Fruit fly (Drosophila melanogaster): ENCODE data around the gene Atg16.

Gene Atg16

DNA sequence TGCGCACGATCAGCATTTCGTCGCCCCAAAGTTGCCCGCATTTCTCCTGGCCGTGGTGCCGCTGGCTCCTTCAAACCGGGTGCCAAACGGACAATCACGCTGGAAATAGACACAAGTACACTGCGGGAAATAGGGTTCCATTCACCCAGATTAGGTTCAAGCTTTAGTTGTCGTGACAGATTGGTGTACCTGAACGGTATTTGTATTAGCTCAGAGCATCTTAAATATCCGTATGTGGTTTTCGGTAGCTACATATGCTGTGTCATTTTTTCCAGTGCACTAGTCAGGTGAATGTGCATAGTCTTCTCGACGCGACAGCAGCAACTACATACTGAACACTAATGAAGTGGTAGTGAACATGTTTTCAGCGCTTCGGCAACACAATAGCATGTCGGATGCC is 12.2 kb upstream of the Atg16 start (continued):
- TF ChIP-seq Eip93F (GFP tag; optimal IDR thresholded peaks at IDR 0.05): no peak
- peak; percentile 9 for TF ChIP-seq CG16779 (tag; optimal IDR thresholded peaks at IDR 0.05)
- TF ChIP-seq vri (GFP tag; optimal IDR thresholded peaks at IDR 0.05): no peak
- no peak for TF ChIP-seq CG34406 (GFP tag; optimal IDR thresholded peaks at IDR 0.05)
- TF ChIP-seq Blimp-1 (GFP tag; optimal IDR thresholded peaks at IDR 0.05): no peak
- peak; percentile 50 for TF ChIP-seq achi (GFP tag; optimal IDR thresholded peaks at IDR 0.05)
- peak; percentile 5 for TF ChIP-seq CG11762 (GFP tag; optimal IDR thresholded peaks at IDR 0.05; ENCODE audit: insufficient read depth)

DNA sequence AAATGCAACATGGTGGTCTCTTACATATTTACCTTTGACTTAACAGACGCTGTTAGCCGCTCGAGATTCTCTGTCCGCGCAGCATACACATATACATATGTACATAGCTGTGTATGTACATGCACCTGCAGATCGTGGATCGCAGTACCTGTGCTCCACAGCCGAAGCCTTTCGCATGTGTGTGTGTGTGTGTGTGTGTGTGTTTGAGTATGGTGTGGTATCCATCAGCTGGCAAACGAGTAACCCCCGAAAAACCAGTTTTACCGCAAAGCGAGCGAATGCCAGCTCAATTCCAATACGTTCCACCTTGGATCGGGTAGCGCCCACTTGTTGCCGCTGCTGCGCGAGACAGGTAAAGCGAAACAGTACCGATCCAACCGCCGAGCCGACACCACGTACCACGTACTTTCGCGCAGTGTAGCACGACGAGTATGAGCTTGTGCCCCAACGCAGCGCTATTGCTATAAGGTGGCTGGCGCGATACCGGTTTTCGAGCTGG is 6.4 kb upstream of the Atg16 start, which contains the start of gene Cad99C:
Cad99C (plus strand) TSS at position 365 of the 499 bp plus-strand sequence.
- TF ChIP-seq dac (GFP tag; optimal IDR thresholded peaks at IDR 0.05) (no peak), acj6 (GFP tag; optimal IDR thresholded peaks at IDR 0.05) (no peak), Lpt (GFP tag; optimal IDR thresholded peaks at IDR 0.05) (peak; percentile 23), Met (GFP tag; optimal IDR thresholded peaks at IDR 0.05) (peak; percentile 4), CG4318 (GFP tag; optimal IDR thresholded peaks at IDR 0.05) (no peak), Sox102F (GFP tag; optimal IDR thresholded peaks at IDR 0.05) (peak; percentile 50), Sox15 (GFP tag; optimal IDR thresholded peaks at IDR 0.05) (no peak), CG11294 (GFP tag; IDR thresholded peaks at IDR 0.05) (no peak), CG6854 (GFP tag; optimal IDR thresholded peaks at IDR 0.05) (no peak), CG9139 (GFP tag; optimal IDR thresholded peaks at IDR 0.05) (no peak), svp (GFP tag) (no peak), Ets96B (tag; optimal IDR thresholded peaks at IDR 0.05) (peak; percentile 7), topi (GFP tag; optimal IDR thresholded peaks at IDR 0.05) (no peak), CG6792 (GFP tag; optimal IDR thresholded peaks at IDR 0.05) (no peak), Eip93F (GFP tag; optimal IDR thresholded peaks at IDR 0.05) (no peak), CG8319 (GFP tag; optimal IDR thresholded peaks at IDR 0.05) (no peak), fkh (GFP tag; optimal IDR thresholded peaks at IDR 0.05) (peak; percentile 61), CG6808 (GFP tag; optimal IDR thresholded peaks at IDR 0.05) (no peak), CG8632 (GFP tag; optimal IDR thresholded peaks at IDR 0.05) (no peak), CG11902 (GFP tag; optimal IDR thresholded peaks at IDR 0.05) (no peak), Hr39 (GFP tag; optimal IDR thresholded peaks at IDR 0.05) (no peak), ss (GFP tag; optimal IDR thresholded peaks at IDR 0.05) (peak; percentile 34 to 54), Sox14 (GFP tag; optimal IDR thresholded peaks at IDR 0.05) (no peak), dsx (GFP tag; optimal IDR thresholded peaks at IDR 0.05; ENCODE audit: poor library complexity, severe bottlenecking) (peak; percentile 37), fd85E (GFP tag; optimal IDR thresholded peaks at IDR 0.05) (no peak), CG10669 (GFP tag; optimal IDR thresholded peaks at IDR 0.05) (no peak), Hr38 (GFP tag; optimal IDR thresholded peaks at IDR 0.05) (no peak), vri (GFP tag; optimal IDR thresholded peaks at IDR 0.05) (no peak), eg (GFP tag; IDR thresholded peaks at IDR 0.05) (peak; percentile 50; the same call in 1 of the 3 replicates), CG6163 (GFP tag; IDR thresholded peaks at IDR 0.05) (peak; percentile 60; the same call in 2 of the 3 replicates), CG7368 (GFP tag; optimal IDR thresholded peaks at IDR 0.05) (no peak), OdsH (GFP tag; optimal IDR thresholded peaks at IDR 0.05) (no peak), spab (GFP tag; optimal IDR thresholded peaks at IDR 0.05) (no peak), CG15336 (GFP tag; IDR thresholded peaks at IDR 0.05) (peak; percentile 26; the same call in 1 of the 2 replicates), Ets21C (GFP tag; optimal IDR thresholded peaks at IDR 0.05) (no peak), CG11762 (GFP tag; optimal IDR thresholded peaks at IDR 0.05; ENCODE audit: insufficient read depth) (no peak), Eip78C (GFP tag) (peak; percentile 80), pdm3 (GFP tag; optimal IDR thresholded peaks at IDR 0.05) (peak; percentile 14), net (GFP tag; optimal IDR thresholded peaks at IDR 0.05) (peak; percentile 15), Eip75B (GFP tag; optimal IDR thresholded peaks at IDR 0.05) (peak; percentile 65), Blimp-1 (GFP tag; optimal IDR thresholded peaks at IDR 0.05) (no peak), CG6276 (GFP tag; optimal IDR thresholded peaks at IDR 0.05) (peak; percentile 16), salr (GFP tag; optimal IDR thresholded peaks at IDR 0.05) (no peak), cyc (GFP tag; optimal IDR thresholded peaks at IDR 0.05) (no peak), Gug (GFP tag; IDR thresholded peaks at IDR 0.05) (no peak), Hr4 (GFP tag; optimal IDR thresholded peaks at IDR 0.05) (no peak), lz (GFP tag; optimal IDR thresholded peaks at IDR 0.05) (peak; percentile 5)
